Worm (Caenorhabditis elegans) whole organism, mixed stage, embryonic: ENCODE data around the gene jmjd-5.

Source experiments
- bed-3 ChIP-seq: fragments of 200-800 bp; sonication (Bioruptor generic); optimal IDR thresholded peaks from 3 replicates; lab custom pipeline; 2018; ENCODE audit warnings: mild to moderate bottlenecking, missing genetic modification characterization, moderate library complexity, missing compliant biosample characterization
- ceh-83 ChIP-seq: fragments of 200-800 bp; sonication (Bioruptor generic); optimal IDR thresholded peaks from 2 replicates; lab custom pipeline; 2018; ENCODE audit warnings: mild to moderate bottlenecking, missing genetic modification characterization, missing compliant biosample characterization
- elt-1 ChIP-seq: sonication (generic microtip); optimal IDR thresholded peaks from 2 replicates; lab custom pipeline; 2017; ENCODE audit warnings: missing genetic modification characterization, mild to moderate bottlenecking, missing compliant biosample characterization, antibody characterized with exemption, moderate library complexity, borderline replicate concordance; ENCODE audit not compliant: insufficient read depth
- elt-3 ChIP-seq: fragments of 150-350 bp; optimal IDR thresholded peaks from 2 replicates; lab custom pipeline; 2014; ENCODE audit warnings: missing biosample characterization, missing genetic modification characterization
- hlh-1 ChIP-seq: fragments of 150-350 bp; optimal IDR thresholded peaks from 2 replicates; lab custom pipeline; 2014; ENCODE audit warnings: missing biosample characterization, missing genetic modification reagents, missing genetic modification characterization
- nhr-237 ChIP-seq: fragments of 150-350 bp; optimal IDR thresholded peaks from 2 replicates; lab custom pipeline; 2014; ENCODE audit warnings: missing biosample characterization, missing genetic modification characterization
- nhr-28 ChIP-seq: fragments of 150-350 bp; optimal IDR thresholded peaks from 2 replicates; lab custom pipeline; 2014; ENCODE audit warnings: missing biosample characterization, missing genetic modification characterization
- nhr-76 ChIP-seq: sonication (generic microtip); optimal IDR thresholded peaks from 2 replicates; lab custom pipeline; 2017; ENCODE audit warnings: missing biosample characterization, missing genetic modification characterization
- pha-4 ChIP-seq: fragments of 150-350 bp; optimal IDR thresholded peaks from 2 replicates; lab custom pipeline; 2018; ENCODE audit warnings: missing biosample characterization, missing genetic modification reagents, missing genetic modification characterization
- snpc-4 ChIP-seq: fragments of 150-350 bp; optimal IDR thresholded peaks from 2 replicates; lab custom pipeline; 2014; ENCODE audit warnings: missing biosample characterization, missing genetic modification characterization
- unc-120 ChIP-seq: sonication (generic microtip); optimal IDR thresholded peaks from 2 replicates; lab custom pipeline; 2017; ENCODE audit warnings: missing genetic modification characterization, missing compliant biosample characterization; ENCODE audit not compliant: poor library complexity, severe bottlenecking
- unc-62 ChIP-seq: fragments of 150-350 bp; optimal IDR thresholded peaks from 2 replicates; lab custom pipeline; 2014; ENCODE audit warnings: missing biosample characterization, missing genetic modification reagents, missing genetic modification characterization
- ztf-11 ChIP-seq: fragments of 150-350 bp; optimal IDR thresholded peaks from 2 replicates; lab custom pipeline; 2014; ENCODE audit warnings: missing biosample characterization, missing genetic modification characterization

DNA sequence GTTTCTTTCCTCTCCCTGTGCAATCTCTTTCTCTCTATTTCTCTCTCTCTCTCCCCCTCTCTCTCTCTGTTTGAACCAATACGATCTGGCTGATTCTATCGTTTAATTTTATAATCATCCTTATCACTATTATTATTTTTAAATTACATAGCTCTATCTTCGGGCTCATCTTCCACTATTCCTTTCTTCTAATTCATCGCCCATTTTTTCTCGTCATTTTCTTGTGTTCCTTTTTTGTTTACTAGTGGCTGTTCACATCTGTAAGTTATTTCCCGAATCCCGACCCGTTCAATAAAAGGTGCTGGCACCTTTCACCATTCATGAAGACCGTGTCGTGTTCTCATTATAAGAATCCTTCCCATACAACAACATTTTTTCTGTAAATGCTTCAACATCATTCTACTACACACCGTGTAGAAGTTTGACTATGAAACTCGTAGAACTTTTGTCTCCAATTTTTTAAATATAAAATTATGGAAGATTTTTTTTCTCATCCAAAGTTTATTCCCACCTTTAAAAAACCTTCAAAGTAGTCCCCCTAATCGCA lies 9.0 kb upstream of the jmjd-5 start:
- TF ChIP-seq snpc-4 (tag; lab: Kevin White, UChicago) (no peak), pha-4 (no peak), elt-1 (tag; lab: Kevin White, UChicago) (no peak), hlh-1 (tag; lab: Kevin White, UChicago) (no peak), ztf-11 (tag; lab: Kevin White, UChicago) (no peak), elt-3 (tag; lab: Kevin White, UChicago) (no peak), nhr-237 (no peak), nhr-76 (no peak), unc-62 (GFP tag; lab: Kevin White, UChicago) (no peak), bed-3 (no peak), ceh-83 (no peak), nhr-28 (no peak), unc-120 (tag; lab: Kevin White, UChicago) (no peak)
